Fruit fly (Drosophila melanogaster) whole organism, prepupa: ENCODE measurements around the gene Ask1.

Experiments
- CG3032 ChIP-seq: fragments of 200-800 bp; optimal IDR thresholded peaks from 2 replicates; lab custom pipeline; 2019; ENCODE audit warnings: missing biosample characterization, mild to moderate bottlenecking, missing genetic modification characterization, moderate library complexity
- CG8319 ChIP-seq: fragments of 200-800 bp; sonication (Bioruptor generic); optimal IDR thresholded peaks from 3 replicates; lab custom pipeline; 2016; ENCODE audit warnings: missing biosample characterization, missing genetic modification characterization
- Met ChIP-seq: fragments of 200-800 bp; sonication (Bioruptor generic); optimal IDR thresholded peaks from 3 replicates; lab custom pipeline; 2016; ENCODE audit warnings: missing biosample characterization, missing genetic modification characterization
- OdsH ChIP-seq: fragments of 200-800 bp; sonication (Bioruptor generic); optimal IDR thresholded peaks from 3 replicates; lab custom pipeline; 2016; ENCODE audit warnings: missing biosample characterization, missing genetic modification characterization
- Sox15 ChIP-seq: fragments of 200-800 bp; sonication (Bioruptor generic); optimal IDR thresholded peaks from 3 replicates; lab custom pipeline; 2016; ENCODE audit warnings: missing biosample characterization, missing genetic modification characterization
- pdm3 ChIP-seq: fragments of 200-800 bp; sonication (Bioruptor generic); optimal IDR thresholded peaks from 3 replicates; lab custom pipeline; 2016; ENCODE audit warnings: missing biosample characterization, missing genetic modification characterization
- topi ChIP-seq: fragments of 200-800 bp; sonication (Bioruptor generic); optimal IDR thresholded peaks from 3 replicates; lab custom pipeline; 2016; ENCODE audit warnings: missing biosample characterization, missing genetic modification characterization

- TF ChIP-seq topi, result peak; percentile 81
- peak; percentile 74 for TF ChIP-seq CG8319 (GFP tag; lab: Kevin White, UChicago)
- TF ChIP-seq CG3032, result peak; percentile 52
- peak; percentile 71 for TF ChIP-seq Met (GFP tag; lab: Kevin White, UChicago)
- TF ChIP-seq pdm3, result peak; percentile 86
- peak; percentile 87 for TF ChIP-seq OdsH
- peak; percentile 88 for TF ChIP-seq Sox15 (GFP tag; lab: Kevin White, UChicago)
Measured at dm6 chr3R:19908863-19909343, 29.4 kb downstream of the Ask1 start.
